Comparison of ENCODE assay signal across 1 fruit fly cellular context in the genomic region with DNA sequence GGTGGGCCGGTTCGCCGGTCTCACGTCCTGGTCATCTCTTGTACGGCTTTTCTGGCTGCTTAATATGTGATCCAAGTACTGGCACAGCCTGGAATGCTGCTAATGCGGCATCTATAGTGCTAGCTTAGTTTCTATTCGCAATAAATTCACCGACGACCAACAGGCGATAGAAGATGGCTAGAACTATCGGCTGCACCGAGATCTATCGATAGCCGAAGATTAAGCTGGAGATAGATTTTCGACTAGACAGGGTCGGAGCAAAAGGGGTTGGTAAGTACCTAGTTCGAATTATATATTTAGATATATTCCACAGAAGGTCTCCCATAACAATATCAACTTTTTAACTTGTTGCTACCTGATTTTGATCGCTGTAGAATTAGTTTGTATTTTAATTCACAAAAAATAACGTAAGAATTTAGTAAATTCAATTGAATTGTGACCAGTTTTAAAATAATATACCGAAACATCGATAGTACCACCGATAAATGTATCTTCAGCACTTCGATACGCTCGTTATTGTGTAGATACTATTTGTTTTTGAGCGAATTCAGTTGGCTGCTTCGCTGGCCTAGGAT.
TF ChIP-seq lines count a peak whose summit lies in the region.

A gene (minus strand): TSS at position 185 of the 575 bp plus-strand sequence.
A gene (plus strand): TSS at position 499 of the 575 bp plus-strand sequence.

TF ChIP-seq in whole organism, embryonic, 481 proteins besides CTCF, POLR2A, EP300 and RAD21 (continued from another document and continues in another):
- TF ChIP-seq nom (GFP tag; optimal IDR thresholded peaks at IDR 0.05; lab: Kevin White, UChicago) (no peak), oc (tag; optimal IDR thresholded peaks at IDR 0.05; lab: Kevin White, UChicago) (peak; percentile 82), crp (GFP tag; optimal IDR thresholded peaks at IDR 0.05; lab: Kevin White, UChicago) (peak in 1 of 2 experiments; percentile 29), trem (tag; optimal IDR thresholded peaks at IDR 0.05; lab: Kevin White, UChicago) (peak; percentile 76), CG18262 (tag; optimal IDR thresholded peaks at IDR 0.05; lab: Kevin White, UChicago) (peak; percentile 64), Jarid2 (GFP tag; optimal IDR thresholded peaks at IDR 0.05; lab: Kevin White, UChicago) (peak; percentile 40), Spps (tag; optimal IDR thresholded peaks at IDR 0.05; lab: Kevin White, UChicago) (peak; percentile 35), NFAT (GFP tag; IDR thresholded peaks at IDR 0.05; lab: Robert Waterston, UW) (peak; percentile 60), Hr51 (GFP tag; optimal IDR thresholded peaks at IDR 0.05; lab: Kevin White, UChicago) (peak; percentile 55 to 62), CoRest (tag; optimal IDR thresholded peaks at IDR 0.05; lab: Kevin White, UChicago) (peak; percentile 83), CG18599 (GFP tag; optimal IDR thresholded peaks at IDR 0.05; lab: Kevin White, UChicago) (peak; percentile 77), Dll (GFP tag; IDR thresholded peaks at IDR 0.05; lab: Robert Waterston, UW; ENCODE audit: partially characterized antibody) (peak; percentile 96), CG6765 (GFP tag; optimal IDR thresholded peaks at IDR 0.05; lab: Kevin White, UChicago) (no peak), z (GFP tag; IDR thresholded peaks at IDR 0.05; lab: Robert Waterston, UW) (no peak), C15 (GFP tag; IDR thresholded peaks at IDR 0.05; lab: Robert Waterston, UW) (0 out of 3 replicates have a peak, but pooled peaks have one; percentile 29), ara (GFP tag; IDR thresholded peaks at IDR 0.05; lab: Robert Waterston, UW) (0 out of 2 replicates have a peak, but pooled peaks have one; percentile 32), CG3281 (GFP tag; optimal IDR thresholded peaks at IDR 0.05; lab: Kevin White, UChicago) (peak; percentile 69), trh (GFP tag; optimal IDR thresholded peaks at IDR 0.05; lab: Kevin White, UChicago) (peak; percentile 23), insv (GFP tag; optimal IDR thresholded peaks at IDR 0.05; lab: Kevin White, UChicago) (peak in 1 of 2 experiments; percentile 32), ken (GFP tag; IDR thresholded peaks at IDR 0.05; lab: Robert Waterston, UW) (no peak), Hsf (GFP tag; optimal IDR thresholded peaks at IDR 0.05; lab: Kevin White, UChicago) (peak; percentile 73), vnd (GFP tag; IDR thresholded peaks at IDR 0.05; lab: Robert Waterston, UW; ENCODE audit: partially characterized antibody) (peak; percentile 93), crol (GFP tag; IDR thresholded peaks at IDR 0.05; lab: Robert Waterston, UW) (0 out of 2 replicates have a peak, but pooled peaks have one; percentile 25), CG12299 (tag; optimal IDR thresholded peaks at IDR 0.05; lab: Kevin White, UChicago) (no peak), sens-2 (GFP tag; IDR thresholded peaks at IDR 0.05; lab: Robert Waterston, UW) (peak; percentile 35; the same call in 1 of the 2 replicates), BEAF-32 (GFP tag; optimal IDR thresholded peaks at IDR 0.05; lab: Kevin White, UChicago) (peak; percentile 97), prd (optimal IDR thresholded peaks at IDR 0.05; lab: Kevin White, UChicago) (no peak), prd (GFP tag; IDR thresholded peaks at IDR 0.05; lab: Robert Waterston, UW) (peak; percentile 72), CG2116 (GFP tag; optimal IDR thresholded peaks at IDR 0.05; lab: Kevin White, UChicago) (peak; percentile 80), ci (GFP tag; IDR thresholded peaks at IDR 0.05; lab: Robert Waterston, UW) (peak; percentile 43; the same call in 1 of the 3 replicates), CG3407 (GFP tag; optimal IDR thresholded peaks at IDR 0.05; lab: Kevin White, UChicago) (no peak), CG17385 (GFP tag; optimal IDR thresholded peaks at IDR 0.05; lab: Kevin White, UChicago) (peak; percentile 63), Doc3 (GFP tag; IDR thresholded peaks at IDR 0.05; lab: Robert Waterston, UW; ENCODE audit: partially characterized antibody) (peak; percentile 94), CG1602 (GFP tag; optimal IDR thresholded peaks at IDR 0.05; lab: Kevin White, UChicago) (peak; percentile 68), CG9876 (GFP tag; optimal IDR thresholded peaks at IDR 0.05; lab: Kevin White, UChicago) (peak; percentile 0), CG1603 (tag; optimal IDR thresholded peaks at IDR 0.05; lab: Kevin White, UChicago) (peak; percentile 65), Doc2 (GFP tag; IDR thresholded peaks at IDR 0.05; lab: Robert Waterston, UW) (no peak), CG31224 (GFP tag; IDR thresholded peaks at IDR 0.05; lab: Robert Waterston, UW) (0 out of 2 replicates have a peak, but pooled peaks have one; percentile 41), CG2712 (tag; optimal IDR thresholded peaks at IDR 0.05; lab: Kevin White, UChicago) (peak; percentile 82), CG7963 (GFP tag; IDR thresholded peaks at IDR 0.05; lab: Robert Waterston, UW; ENCODE audit: partially characterized antibody) (peak; percentile 90), bcd (GFP tag; optimal IDR thresholded peaks at IDR 0.05; lab: Kevin White, UChicago) (peak; percentile 88), CG10543 (GFP tag; optimal IDR thresholded peaks at IDR 0.05; lab: Kevin White, UChicago) (peak; percentile 69), Blimp-1 (GFP tag; optimal IDR thresholded peaks at IDR 0.05; lab: Kevin White, UChicago) (peak; percentile 36), CG8281 (tag; optimal IDR thresholded peaks at IDR 0.05; lab: Kevin White, UChicago) (no peak), bab2 (GFP tag; optimal IDR thresholded peaks at IDR 0.05; lab: Kevin White, UChicago) (peak; percentile 66), jumu (GFP tag; optimal IDR thresholded peaks at IDR 0.05; lab: Kevin White, UChicago) (peak; percentile 60), fd102C (GFP tag; optimal IDR thresholded peaks at IDR 0.05; lab: Kevin White, UChicago) (peak; percentile 12), sob (GFP tag; IDR thresholded peaks at IDR 0.05; lab: Robert Waterston, UW) (peak; percentile 69), p53 (GFP tag; optimal IDR thresholded peaks at IDR 0.05; lab: Kevin White, UChicago) (no peak), cas (GFP tag; IDR thresholded peaks at IDR 0.05; lab: Robert Waterston, UW) (no peak), otp (GFP tag; IDR thresholded peaks at IDR 0.05; lab: Robert Waterston, UW) (no peak), slou (GFP tag; optimal IDR thresholded peaks at IDR 0.05; lab: Kevin White, UChicago) (peak; percentile 27), Pdp1 (GFP tag; optimal IDR thresholded peaks at IDR 0.05; lab: Kevin White, UChicago) (peak; percentile 51 to 64), pros (GFP tag; optimal IDR thresholded peaks at IDR 0.05; lab: Kevin White, UChicago) (no peak), pb (GFP tag; optimal IDR thresholded peaks at IDR 0.05; lab: Kevin White, UChicago) (peak; percentile 56), unpg (GFP tag; optimal IDR thresholded peaks at IDR 0.05; lab: Kevin White, UChicago) (peak; percentile 54), Bgb (GFP tag; IDR thresholded peaks at IDR 0.05; lab: Robert Waterston, UW; ENCODE audit: partially characterized antibody) (peak; percentile 94), CG7556 (GFP tag; optimal IDR thresholded peaks at IDR 0.05; lab: Kevin White, UChicago) (peak; percentile 61), Nf-YC (tag; optimal IDR thresholded peaks at IDR 0.05; lab: Kevin White, UChicago) (peak; percentile 64), CG10959 (GFP tag; IDR thresholded peaks at IDR 0.05; lab: Robert Waterston, UW) (no peak), scrt (GFP tag; optimal IDR thresholded peaks at IDR 0.05; lab: Kevin White, UChicago) (peak; percentile 74), slp2 (GFP tag; optimal IDR thresholded peaks at IDR 0.05; lab: Kevin White, UChicago) (peak; percentile 2), gcm2 (GFP tag; optimal IDR thresholded peaks at IDR 0.05; lab: Kevin White, UChicago) (peak; percentile 13), E2f1 (GFP tag; IDR thresholded peaks at IDR 0.05; lab: Robert Waterston, UW) (0 out of 2 replicates have a peak, but pooled peaks have one; percentile 21), CG3726 (GFP tag; IDR thresholded peaks at IDR 0.05; lab: Robert Waterston, UW) (no peak), da (GFP tag; optimal IDR thresholded peaks at IDR 0.05; lab: Kevin White, UChicago) (peak; percentile 15), CG11456 (GFP tag; IDR thresholded peaks at IDR 0.05; lab: Robert Waterston, UW) (peak; percentile 71; the same call in 1 of the 3 replicates), Abd-B (GFP tag; optimal IDR thresholded peaks at IDR 0.05; lab: Kevin White, UChicago) (peak; percentile 77), CrebB (tag; optimal IDR thresholded peaks at IDR 0.05; lab: Kevin White, UChicago) (no peak), gro (GFP tag; optimal IDR thresholded peaks at IDR 0.05; lab: Kevin White, UChicago) (peak; percentile 37), CG4820 (GFP tag; optimal IDR thresholded peaks at IDR 0.05; lab: Kevin White, UChicago) (peak; percentile 41), unc-4 (GFP tag; IDR thresholded peaks at IDR 0.05; lab: Robert Waterston, UW; ENCODE audit: partially characterized antibody) (peak; percentile 93), nerfin-2 (GFP tag; IDR thresholded peaks at IDR 0.05; lab: Robert Waterston, UW; ENCODE audit: partially characterized antibody) (peak; percentile 93), inv (GFP tag; IDR thresholded peaks at IDR 0.05; lab: Robert Waterston, UW; ENCODE audit: partially characterized antibody) (peak; percentile 92), Camta (GFP tag; optimal IDR thresholded peaks at IDR 0.05; lab: Kevin White, UChicago) (peak; percentile 34), ham (GFP tag; IDR thresholded peaks at IDR 0.05; lab: Robert Waterston, UW) (no peak), mam (GFP tag; optimal IDR thresholded peaks at IDR 0.05; lab: Kevin White, UChicago) (peak; percentile 81), CG17359 (tag; optimal IDR thresholded peaks at IDR 0.05; lab: Kevin White, UChicago) (peak; percentile 40), CG3847 (GFP tag; IDR thresholded peaks at IDR 0.05; lab: Robert Waterston, UW) (peak; percentile 73), CG13424 (tag; optimal IDR thresholded peaks at IDR 0.05; lab: Kevin White, UChicago) (peak; percentile 74), odd (GFP tag; optimal IDR thresholded peaks at IDR 0.05; lab: Kevin White, UChicago) (no peak), Dbx (GFP tag; IDR thresholded peaks at IDR 0.05; lab: Robert Waterston, UW) (peak; percentile 74), YL-1 (GFP tag; optimal IDR thresholded peaks at IDR 0.05; lab: Kevin White, UChicago) (peak; percentile 78), Mad (GFP tag; optimal IDR thresholded peaks at IDR 0.05; lab: Kevin White, UChicago) (peak; percentile 25), B-H2 (GFP tag; optimal IDR thresholded peaks at IDR 0.05; lab: Kevin White, UChicago) (peak; percentile 51), CG16813 (GFP tag; IDR thresholded peaks at IDR 0.05; lab: Robert Waterston, UW; ENCODE audit: partially characterized antibody) (peak; percentile 96), CG10654 (GFP tag; optimal IDR thresholded peaks at IDR 0.05; lab: Kevin White, UChicago) (peak; percentile 55), dpn (GFP tag; optimal IDR thresholded peaks at IDR 0.05; lab: Kevin White, UChicago) (peak; percentile 65 to 74), Sox102F (GFP tag; optimal IDR thresholded peaks at IDR 0.05; lab: Kevin White, UChicago) (peak; percentile 60), Vsx1 (GFP tag; optimal IDR thresholded peaks at IDR 0.05; lab: Kevin White, UChicago) (no peak), CG4404 (GFP tag; IDR thresholded peaks at IDR 0.05; lab: Robert Waterston, UW) (0 out of 2 replicates have a peak, but pooled peaks have one; percentile 32), CG13296 (GFP tag; optimal IDR thresholded peaks at IDR 0.05; lab: Kevin White, UChicago) (peak; percentile 43), Fer3 (tag; optimal IDR thresholded peaks at IDR 0.05; lab: Kevin White, UChicago) (peak; percentile 17), fu2 (GFP tag; optimal IDR thresholded peaks at IDR 0.05; lab: Kevin White, UChicago) (peak; percentile 51), Side (GFP tag; optimal IDR thresholded peaks at IDR 0.05; lab: Kevin White, UChicago) (peak; percentile 41), sug (tag; optimal IDR thresholded peaks at IDR 0.05; lab: Kevin White, UChicago) (peak; percentile 74), gcm (GFP tag; optimal IDR thresholded peaks at IDR 0.05; lab: Kevin White, UChicago) (peak; percentile 51), onecut (GFP tag; IDR thresholded peaks at IDR 0.05; lab: Robert Waterston, UW) (peak; percentile 58), CG2678 (tag; optimal IDR thresholded peaks at IDR 0.05; lab: Kevin White, UChicago) (peak; percentile 77), zen (tag; optimal IDR thresholded peaks at IDR 0.05; lab: Kevin White, UChicago) (peak; percentile 72), dati (GFP tag; IDR thresholded peaks at IDR 0.05; lab: Robert Waterston, UW) (no peak), ase (GFP tag; IDR thresholded peaks at IDR 0.05; lab: Robert Waterston, UW) (peak; percentile 57; the same call in 2 of the 3 replicates), CG5953 (GFP tag; IDR thresholded peaks at IDR 0.05; lab: Robert Waterston, UW) (no peak), CG8924 (tag; optimal IDR thresholded peaks at IDR 0.05; lab: Kevin White, UChicago) (peak; percentile 73), btn (GFP tag; optimal IDR thresholded peaks at IDR 0.05; lab: Kevin White, UChicago) (no peak), Med (GFP tag; lab: Kevin White, UChicago) (peak; percentile 90), D19A (tag; optimal IDR thresholded peaks at IDR 0.05; lab: Kevin White, UChicago) (peak; percentile 51), CG1647 (GFP tag; optimal IDR thresholded peaks at IDR 0.05; lab: Kevin White, UChicago) (peak; percentile 42), CG3838 (GFP tag; optimal IDR thresholded peaks at IDR 0.05; lab: Kevin White, UChicago) (peak; percentile 43), CG16863 (GFP tag; optimal IDR thresholded peaks at IDR 0.05; lab: Kevin White, UChicago) (peak; percentile 50), Mes4 (GFP tag; optimal IDR thresholded peaks at IDR 0.05; lab: Kevin White, UChicago) (no peak), pnt (GFP tag; optimal IDR thresholded peaks at IDR 0.05; lab: Kevin White, UChicago) (peak; percentile 37), CG17328 (GFP tag; IDR thresholded peaks at IDR 0.05; lab: Robert Waterston, UW) (peak; percentile 67), lilli (GFP tag; optimal IDR thresholded peaks at IDR 0.05; lab: Kevin White, UChicago) (peak; percentile 81), cg (GFP tag; optimal IDR thresholded peaks at IDR 0.05; lab: Kevin White, UChicago) (no peak), gem (tag; optimal IDR thresholded peaks at IDR 0.05; lab: Kevin White, UChicago) (peak; percentile 82), pan (optimal IDR thresholded peaks at IDR 0.05; lab: Kevin White, UChicago) (no peak), pan (GFP tag; optimal IDR thresholded peaks at IDR 0.05 in 1 of 2, IDR thresholded peaks at IDR 0.05 in 1 of 2) (peak in 1 of 2 experiments; percentile 43), Aef1 (GFP tag; IDR thresholded peaks at IDR 0.05; lab: Robert Waterston, UW) (peak; percentile 19; the same call in 1 of the 3 replicates), hbn (GFP tag; IDR thresholded peaks at IDR 0.05; lab: Robert Waterston, UW; ENCODE audit: partially characterized antibody) (peak; percentile 88)
